Fruit fly (Drosophila melanogaster): ENCODE data around the gene Myc.

The Myc gene

dm6 chrX:3380981-3381380 is 8.0 kb downstream of the Myc start (continued):
- no peak for TF ChIP-seq CG31365 (tag; optimal IDR thresholded peaks at IDR 0.05)
- TF ChIP-seq sqz (GFP tag; optimal IDR thresholded peaks at IDR 0.05) = no peak
- peak; percentile 46; the same call in 1 of the 2 replicates for TF ChIP-seq CG7372 (GFP tag; IDR thresholded peaks at IDR 0.05)
- TF ChIP-seq CG16815 (GFP tag; optimal IDR thresholded peaks at IDR 0.05) = no peak
- peak; percentile 52 for TF ChIP-seq CG15514 (GFP tag; optimal IDR thresholded peaks at IDR 0.05)
- no peak for TF ChIP-seq ac (GFP tag; optimal IDR thresholded peaks at IDR 0.05)
- peak; percentile 52 for TF ChIP-seq PHDP (tag; optimal IDR thresholded peaks at IDR 0.05)
- peak; percentile 18 for TF ChIP-seq tx (GFP tag; optimal IDR thresholded peaks at IDR 0.05)
- peak; percentile 16 for TF ChIP-seq zfh2 (GFP tag; optimal IDR thresholded peaks at IDR 0.05)
- peak; percentile 42 for TF ChIP-seq Hsf (GFP tag; optimal IDR thresholded peaks at IDR 0.05)
- TF ChIP-seq Asciz (GFP tag; optimal IDR thresholded peaks at IDR 0.05) = no peak
- TF ChIP-seq MBD-R2 (GFP tag; IDR thresholded peaks at IDR 0.05) = peak; percentile 32; the same call in 1 of the 2 replicates
- TF ChIP-seq CG1603 (tag; optimal IDR thresholded peaks at IDR 0.05) = peak; percentile 39
- peak in 1 of 2 experiments; percentile 1 for TF ChIP-seq dpn (GFP tag; optimal IDR thresholded peaks at IDR 0.05)

- TF ChIP-seq Ptx1 (GFP tag; IDR thresholded peaks at IDR 0.05) (peak; percentile 86), so (GFP tag; IDR thresholded peaks at IDR 0.05) (no peak; the same call in 1 of the 3 replicates), CG11723 (GFP tag; optimal IDR thresholded peaks at IDR 0.05) (peak; percentile 50), lab (GFP tag; optimal IDR thresholded peaks at IDR 0.05) (peak; percentile 78), Trl (optimal IDR thresholded peaks at IDR 0.05) (no peak), Trl (GFP tag; optimal IDR thresholded peaks at IDR 0.05) (peak; percentile 71), pnt (GFP tag; optimal IDR thresholded peaks at IDR 0.05) (peak; percentile 68), Oaz (GFP tag; IDR thresholded peaks at IDR 0.05) (0 out of 2 replicates have a peak, but pooled peaks have one; percentile 44), CG17385 (GFP tag; optimal IDR thresholded peaks at IDR 0.05) (peak; percentile 57), CG12219 (GFP tag; optimal IDR thresholded peaks at IDR 0.05) (peak; percentile 76), CG13775 (GFP tag; optimal IDR thresholded peaks at IDR 0.05) (no peak), CG6272 (GFP tag; IDR thresholded peaks at IDR 0.05) (no peak), ranshi (GFP tag; IDR thresholded peaks at IDR 0.05) (peak; percentile 73; the same call in 1 of the 2 replicates), Fer2 (tag; optimal IDR thresholded peaks at IDR 0.05) (no peak), zfh1 (GFP tag; IDR thresholded peaks at IDR 0.05) (no peak), pb (GFP tag; optimal IDR thresholded peaks at IDR 0.05) (peak; percentile 71), crol (GFP tag; IDR thresholded peaks at IDR 0.05) (no peak), Hsf (GFP tag; optimal IDR thresholded peaks at IDR 0.05) (peak; percentile 70), tgo (GFP tag; IDR thresholded peaks at IDR 0.05) (peak; percentile 73), CG13424 (tag; optimal IDR thresholded peaks at IDR 0.05) (peak; percentile 71), NfI (GFP tag; optimal IDR thresholded peaks at IDR 0.05) (peak; percentile 70), Hmx (GFP tag; optimal IDR thresholded peaks at IDR 0.05) (no peak), H2.0 (GFP tag; IDR thresholded peaks at IDR 0.05) (peak; percentile 85), CG8290 (GFP tag; optimal IDR thresholded peaks at IDR 0.05) (no peak), CG8290 (tag; optimal IDR thresholded peaks at IDR 0.05) (peak in 1 of 2 experiments; percentile 90), cg (GFP tag; optimal IDR thresholded peaks at IDR 0.05) (no peak), salm (tag; optimal IDR thresholded peaks at IDR 0.05) (peak; percentile 37), CG11247 (GFP tag; IDR thresholded peaks at IDR 0.05) (no peak), CG10267 (tag; optimal IDR thresholded peaks at IDR 0.05) (peak; percentile 47), sqz (GFP tag; optimal IDR thresholded peaks at IDR 0.05) (no peak), CG10321 (GFP tag; IDR thresholded peaks at IDR 0.05) (0 out of 2 replicates have a peak, but pooled peaks have one; percentile 23), CG11560 (tag; IDR thresholded peaks at IDR 0.05) (no peak), jing (GFP tag; optimal IDR thresholded peaks at IDR 0.05) (peak; percentile 74), CG18262 (tag; optimal IDR thresholded peaks at IDR 0.05) (peak; percentile 72), shn (GFP tag; optimal IDR thresholded peaks at IDR 0.05) (peak; percentile 71), CG7271 (tag; optimal IDR thresholded peaks at IDR 0.05) (no peak), tx (GFP tag; optimal IDR thresholded peaks at IDR 0.05) (peak; percentile 73), insv (GFP tag; optimal IDR thresholded peaks at IDR 0.05) (no peak), CG8765 (GFP tag; IDR thresholded peaks at IDR 0.05) (no peak), Lim3 (GFP tag; IDR thresholded peaks at IDR 0.05) (no peak)
These were observed 8.7 kb downstream of the Myc start for dm6 chrX:3381667-3382066.
